Worm (Caenorhabditis elegans) whole organism, L4 larva: ENCODE results near the gene flor-1.

Experiments used
- F37D6.2 ChIP-seq: sonication (generic microtip); optimal IDR thresholded peaks from 2 replicates; lab custom pipeline; 2016; ENCODE audit warnings: mild to moderate bottlenecking, missing genetic modification characterization, missing compliant biosample characterization
- F49E8.2 ChIP-seq: sonication (generic microtip); optimal IDR thresholded peaks from 2 replicates; lab custom pipeline; 2016; ENCODE audit warnings: missing compliant biosample characterization, mild to moderate bottlenecking, missing genetic modification characterization, borderline replicate concordance
- R02D3.7 ChIP-seq: fragments of 150-350 bp; sonication (generic microtip); optimal IDR thresholded peaks from 3 replicates; lab custom pipeline; 2014; ENCODE audit warnings: missing biosample characterization, missing genetic modification characterization
- T20F7.1 ChIP-seq: fragments of 200-800 bp; sonication (Bioruptor generic); optimal IDR thresholded peaks from 2 replicates; lab custom pipeline; 2018; ENCODE audit warnings: mild to moderate bottlenecking, missing genetic modification characterization, missing compliant biosample characterization
- T26A8.4 ChIP-seq: fragments of 200-800 bp; sonication (Bioruptor generic); IDR thresholded peaks from 2 replicates; pipeline ENCODE4 v1.3.6; 2022; ENCODE audit warnings: missing genetic modification characterization, missing compliant biosample characterization
- Y48G9A.11 ChIP-seq: fragments of 200-800 bp; sonication (Bioruptor generic); IDR thresholded peaks from 2 replicates; pipeline ENCODE4 v1.3.6; 2022; ENCODE audit warnings: missing genetic modification reagents, missing genetic modification characterization, missing compliant biosample characterization
- ZK337.2 ChIP-seq: fragments of 200-800 bp; sonication (Bioruptor generic); IDR thresholded peaks from 2 replicates; pipeline ENCODE4 v1.3.6; 2022; ENCODE audit warnings: missing genetic modification reagents, missing genetic modification characterization, missing compliant biosample characterization
- aha-1 ChIP-seq: fragments of 150-350 bp; peaks from one replicate; lab custom pipeline; 2014; ENCODE audit warnings: missing biosample characterization, missing genetic modification characterization
- ama-1 ChIP-seq: fragments of 150-350 bp; optimal IDR thresholded peaks from 2 replicates; lab custom pipeline; 2014; ENCODE audit warnings: inconsistent platforms, mixed read lengths
- arid-1 ChIP-seq: fragments of 200-800 bp; sonication (Bioruptor generic); conservative IDR thresholded peaks from 2 replicates; pipeline ENCODE4 v1.3.6; 2022; ENCODE audit warnings: missing genetic modification reagents, missing genetic modification characterization, missing compliant biosample characterization
- attf-4 ChIP-seq: sonication (generic microtip); optimal IDR thresholded peaks from 3 replicates; lab custom pipeline; 2017; ENCODE audit warnings: missing biosample characterization, missing genetic modification characterization
- ceh-20 ChIP-seq: fragments of 200-800 bp; sonication (Bioruptor generic); IDR thresholded peaks from 2 replicates; pipeline ENCODE4 v1.3.6; 2022; ENCODE audit warnings: missing genetic modification reagents, missing genetic modification characterization, missing compliant biosample characterization
- ceh-28 ChIP-seq: fragments of 150-350 bp; optimal IDR thresholded peaks from 2 replicates; lab custom pipeline; 2014; ENCODE audit warnings: missing biosample characterization, missing genetic modification reagents, missing genetic modification characterization
- ceh-44 ChIP-seq: fragments of 200-800 bp; sonication (Bioruptor generic); IDR thresholded peaks from 2 replicates; pipeline ENCODE4 v1.3.6; 2022; ENCODE audit warnings: missing genetic modification reagents, missing genetic modification characterization, missing compliant biosample characterization
- ces-1 ChIP-seq: fragments of 150-350 bp; sonication (generic microtip); optimal IDR thresholded peaks from 4 replicates; lab custom pipeline; 2014; ENCODE audit warnings: missing biosample characterization, missing genetic modification reagents, missing genetic modification characterization
- cey-2 ChIP-seq: sonication (generic microtip); optimal IDR thresholded peaks from 3 replicates; lab custom pipeline; 2017; ENCODE audit warnings: missing genetic modification characterization, mild to moderate bottlenecking, missing compliant biosample characterization, antibody characterized with exemption, borderline replicate concordance; ENCODE audit not compliant: insufficient read depth
- daf-12 ChIP-seq: fragments of 150-350 bp; optimal IDR thresholded peaks from 2 replicates; lab custom pipeline; 2014; ENCODE audit warnings: missing biosample characterization, missing genetic modification reagents, missing genetic modification characterization
- dmd-6 ChIP-seq: fragments of 200-800 bp; sonication (Bioruptor generic); IDR thresholded peaks from 2 replicates; pipeline ENCODE4 v1.3.6; 2022; ENCODE audit warnings: missing genetic modification reagents, missing genetic modification characterization, missing compliant biosample characterization
- dmd-9 ChIP-seq: fragments of 200-800 bp; sonication (Bioruptor generic); IDR thresholded peaks from 2 replicates; pipeline ENCODE4 v1.3.6; 2022; ENCODE audit warnings: missing genetic modification reagents, missing genetic modification characterization, missing compliant biosample characterization
- dpl-1 ChIP-seq: fragments of 150-350 bp; optimal IDR thresholded peaks from 2 replicates; lab custom pipeline; 2014; ENCODE audit warnings: missing biosample characterization, missing genetic modification reagents, missing genetic modification characterization
- duxl-1 ChIP-seq: sonication (generic microtip); optimal IDR thresholded peaks from 2 replicates; lab custom pipeline; 2016; ENCODE audit warnings: mild to moderate bottlenecking, missing genetic modification characterization, moderate library complexity, missing compliant biosample characterization; ENCODE audit not compliant: poor library complexity
- fkh-10 ChIP-seq: fragments of 150-350 bp; optimal IDR thresholded peaks from 2 replicates; lab custom pipeline; 2014; ENCODE audit warnings: missing biosample characterization, missing genetic modification reagents, missing genetic modification characterization
- hif-1 ChIP-seq, 2 experiments: sonication (generic microtip); optimal IDR thresholded peaks; 2 replicates each; lab custom pipeline; 2016 to 2017; ENCODE audit warnings: missing compliant biosample characterization in 2 of 2, missing genetic modification characterization in 2 of 2, missing genetic modification reagents in 2 of 2, missing genotype in 2 of 2, mild to moderate bottlenecking in 1 of 2
- hlh-11 ChIP-seq: fragments of 200-800 bp; sonication (Bioruptor generic); optimal IDR thresholded peaks from 2 replicates; lab custom pipeline; 2018; ENCODE audit warnings: mild to moderate bottlenecking, missing genetic modification characterization, missing compliant biosample characterization
- hmg-1.1 ChIP-seq: fragments of 200-800 bp; sonication (Bioruptor generic); IDR thresholded peaks from 2 replicates; pipeline ENCODE4 v1.3.6; 2022; ENCODE audit warnings: missing genetic modification reagents, missing genetic modification characterization, missing compliant biosample characterization
- lin-1 ChIP-seq: fragments of 200-800 bp; sonication (Bioruptor generic); IDR thresholded peaks from 2 replicates; pipeline ENCODE4 v1.3.6; 2022; ENCODE audit warnings: missing genetic modification reagents, missing genetic modification characterization, missing compliant biosample characterization
- lin-13 ChIP-seq: fragments of 150-350 bp; optimal IDR thresholded peaks from 2 replicates; lab custom pipeline; 2014; ENCODE audit warnings: missing biosample characterization, missing genetic modification reagents, missing genetic modification characterization
- lin-15B ChIP-seq: fragments of 150-350 bp; sonication (generic microtip); optimal IDR thresholded peaks from 3 replicates; lab custom pipeline; 2014; ENCODE audit warnings: missing biosample characterization, missing genetic modification characterization
- lin-38 ChIP-seq: fragments of 200-800 bp; sonication (Bioruptor generic); IDR thresholded peaks from 2 replicates; pipeline ENCODE4 v1.3.6; 2022; ENCODE audit warnings: missing genetic modification reagents, missing genetic modification characterization, missing compliant biosample characterization
- madf-9 ChIP-seq: fragments of 200-800 bp; sonication (Bioruptor generic); conservative IDR thresholded peaks from 2 replicates; pipeline ENCODE4 v1.3.6; 2022; ENCODE audit warnings: missing genetic modification reagents, missing genetic modification characterization, missing compliant biosample characterization
- mdl-1 ChIP-seq, 2 experiments: fragments of 150-350 bp in 1 of 2; sonication (generic microtip) in 1 of 2; optimal IDR thresholded peaks; 2 replicates each; lab custom pipeline; 2014 to 2017; ENCODE audit warnings: missing biosample characterization in 2 of 2, missing genetic modification characterization in 2 of 2
- mdt-29 ChIP-seq: fragments of 200-800 bp; sonication (Bioruptor generic); IDR thresholded peaks from 2 replicates; pipeline ENCODE4 v1.3.6; 2022; ENCODE audit warnings: missing genetic modification reagents, missing genetic modification characterization, missing compliant biosample characterization
- mes-2 ChIP-seq: sonication (generic microtip); optimal IDR thresholded peaks from 2 replicates; lab custom pipeline; 2016; ENCODE audit warnings: missing genotype, mild to moderate bottlenecking, missing genetic modification characterization, missing compliant biosample characterization; ENCODE audit not compliant: poor library complexity, severe bottlenecking
- mxl-3 ChIP-seq: fragments of 200-800 bp; sonication (Bioruptor generic); optimal IDR thresholded peaks from 2 replicates; lab custom pipeline; 2018; ENCODE audit warnings: mild to moderate bottlenecking, missing genetic modification characterization, missing compliant biosample characterization
- nhr-10 ChIP-seq: fragments of 150-350 bp; optimal IDR thresholded peaks from 2 replicates; lab custom pipeline; 2014; ENCODE audit warnings: missing biosample characterization, missing genetic modification characterization
- nhr-11 ChIP-seq: fragments of 150-350 bp; optimal IDR thresholded peaks from 2 replicates; lab custom pipeline; 2014; ENCODE audit warnings: missing biosample characterization, missing genetic modification characterization
- nhr-28 ChIP-seq: fragments of 150-350 bp; optimal IDR thresholded peaks from 2 replicates; lab custom pipeline; 2014; ENCODE audit warnings: missing biosample characterization, missing genetic modification characterization
- nhr-42 ChIP-seq: fragments of 200-800 bp; sonication (Bioruptor generic); IDR thresholded peaks from 2 replicates; pipeline ENCODE4 v1.3.6; 2022; ENCODE audit warnings: missing genetic modification characterization, missing compliant biosample characterization
- nhr-6 ChIP-seq: fragments of 150-350 bp; optimal IDR thresholded peaks from 2 replicates; lab custom pipeline; 2014; ENCODE audit warnings: missing biosample characterization, missing genetic modification characterization
- pha-4 ChIP-seq, 2 experiments: fragments of 150-350 bp in 1 of 2; fragments of 200-800 bp in 1 of 2; sonication (Bioruptor generic) in 1 of 2; IDR thresholded peaks in 1 of 2; optimal IDR thresholded peaks in 1 of 2; 2 replicates each; pipeline versions ENCODE4 v1.3.6 to Lab custom; 2014 to 2022; ENCODE audit warnings: missing genetic modification characterization in 2 of 2, missing genetic modification reagents in 2 of 2, missing biosample characterization in 1 of 2, missing compliant biosample characterization in 1 of 2
- pqm-1 ChIP-seq: sonication (generic microtip); optimal IDR thresholded peaks from 2 replicates; lab custom pipeline; 2017; ENCODE audit warnings: missing biosample characterization, missing genetic modification characterization
- rbr-2 ChIP-seq: sonication (generic microtip); optimal IDR thresholded peaks from 2 replicates; lab custom pipeline; 2016; ENCODE audit warnings: missing genotype, missing genetic modification characterization, missing compliant biosample characterization
- set-16 ChIP-seq: fragments of 200-800 bp; sonication (Bioruptor generic); IDR thresholded peaks from 2 replicates; pipeline ENCODE4 v1.3.6; 2022; ENCODE audit warnings: missing genetic modification reagents, missing genetic modification characterization, missing compliant biosample characterization
- spr-1 ChIP-seq: sonication (generic microtip); optimal IDR thresholded peaks from 2 replicates; lab custom pipeline; 2016; ENCODE audit warnings: mild to moderate bottlenecking, missing genetic modification characterization, missing compliant biosample characterization
- tag-97 ChIP-seq: fragments of 200-800 bp; sonication (Bioruptor generic); IDR thresholded peaks from 2 replicates; pipeline ENCODE4 v1.3.6; 2022; ENCODE audit warnings: missing genetic modification characterization, missing compliant biosample characterization
- unc-130 ChIP-seq: sonication (generic microtip); optimal IDR thresholded peaks from 2 replicates; lab custom pipeline; 2016; ENCODE audit warnings: missing genetic modification reagents, missing genetic modification characterization, missing compliant biosample characterization
- vab-7 ChIP-seq: fragments of 200-800 bp; sonication (Bioruptor generic); IDR thresholded peaks from 2 replicates; pipeline ENCODE4 v1.3.6; 2022; ENCODE audit warnings: missing genetic modification reagents, missing genetic modification characterization, missing compliant biosample characterization
- zfp-3 ChIP-seq: fragments of 200-800 bp; sonication (Bioruptor generic); conservative IDR thresholded peaks from 2 replicates; pipeline ENCODE4 v1.3.6; 2022; ENCODE audit warnings: missing genetic modification reagents, missing genetic modification characterization, missing compliant biosample characterization
- ztf-7 ChIP-seq: fragments of 150-350 bp; optimal IDR thresholded peaks from 2 replicates; lab custom pipeline; 2014; ENCODE audit warnings: missing biosample characterization, missing genetic modification characterization

The flor-1 gene

ce11 chrV:15085335-15085800, 34.0 kb downstream of the flor-1 start, which contains the start of the genes ahsa-1 and C01G10.7:
TSS of gene ahsa-1 (minus strand) at chrV:15085385.
TSS of gene C01G10.7 (plus strand) at chrV:15085747.
- TF ChIP-seq mdt-29 (GFP tag; lab: Robert Waterston, UW) = peak; percentile 52; the same call in 1 of the 2 replicates
- TF ChIP-seq lin-15B (tag; lab: Kevin White, UChicago) = peak; percentile 91
- TF ChIP-seq R02D3.7 (tag; lab: Kevin White, UChicago) = peak; percentile 89
- peak; percentile 59; the same call in 1 of the 2 replicates for TF ChIP-seq T26A8.4
- TF ChIP-seq F49E8.2 (tag; lab: Kevin White, UChicago) = peak; percentile 56
- TF ChIP-seq ama-1 (lab: Kevin White, UChicago) = no peak
- TF ChIP-seq cey-2 (tag; lab: Kevin White, UChicago) = no peak
- TF ChIP-seq mxl-3 (GFP tag; lab: Kevin White, UChicago) = peak; percentile 19
- TF ChIP-seq ztf-7 = peak; percentile 40
- no peak for TF ChIP-seq ceh-28
- TF ChIP-seq daf-12 (tag; lab: Kevin White, UChicago) = no peak
- TF ChIP-seq attf-4 (tag; lab: Kevin White, UChicago) = no peak
- peak; percentile 80 for TF ChIP-seq fkh-10
- peak; percentile 86 for TF ChIP-seq dmd-6
- TF ChIP-seq T20F7.1 (GFP tag; lab: Kevin White, UChicago) = peak; percentile 87
- TF ChIP-seq lin-1 (GFP tag; lab: Robert Waterston, UW) = no peak
- TF ChIP-seq duxl-1 = peak; percentile 72
- TF ChIP-seq madf-9 (GFP tag; lab: Robert Waterston, UW) = peak; percentile 75
- peak; percentile 64 for TF ChIP-seq nhr-28 (tag; lab: Kevin White, UChicago)
- TF ChIP-seq pqm-1 = peak; percentile 72
- peak; percentile 72; the same call in 1 of the 2 replicates for TF ChIP-seq ceh-44
- TF ChIP-seq tag-97 = 0 out of 2 replicates have a peak, but pooled peaks have one; percentile 12
- peak; percentile 79 for TF ChIP-seq hmg-1.1 (GFP tag; lab: Robert Waterston, UW)
- TF ChIP-seq nhr-10 = peak; percentile 8
- peak; percentile 87 for TF ChIP-seq rbr-2 (tag; lab: Kevin White, UChicago)
- peak; percentile 98 for TF ChIP-seq aha-1 (tag; lab: Kevin White, UChicago)
- peak; percentile 60 to 98 for TF ChIP-seq hif-1 (tag; optimal IDR thresholded peaks at IDR 0.05; lab: Kevin White, UChicago)
- TF ChIP-seq mdl-1 (tag; optimal IDR thresholded peaks at IDR 0.05; lab: Kevin White, UChicago) = peak in 1 of 2 experiments; percentile 13
- TF ChIP-seq set-16 (GFP tag; lab: Robert Waterston, UW) = no peak
- TF ChIP-seq ZK337.2 (GFP tag; lab: Robert Waterston, UW) = peak; percentile 91
- TF ChIP-seq Y48G9A.11 (GFP tag; lab: Robert Waterston, UW) = peak; percentile 82
- peak; percentile 46 for TF ChIP-seq spr-1
- peak; percentile 67; the same call in 1 of the 2 replicates for TF ChIP-seq ceh-20
- peak; percentile 54; the same call in 1 of the 2 replicates for TF ChIP-seq pha-4 (GFP tag; IDR thresholded peaks at IDR 0.05; lab: Robert Waterston, UW)
- peak; percentile 97 for TF ChIP-seq pha-4 (tag; optimal IDR thresholded peaks at IDR 0.05; lab: Kevin White, UChicago)
- peak; percentile 86 for TF ChIP-seq lin-13
- TF ChIP-seq arid-1 (GFP tag; lab: Robert Waterston, UW) = 0 out of 2 replicates have a peak, but pooled peaks have one; percentile 46
- peak; percentile 70 for TF ChIP-seq F37D6.2 (tag; lab: Kevin White, UChicago)
- TF ChIP-seq zfp-3 (GFP tag; lab: Robert Waterston, UW) = 0 out of 2 replicates have a peak, but pooled peaks have one; percentile 32
- peak; percentile 99 for TF ChIP-seq nhr-6 (tag; lab: Kevin White, UChicago)
- TF ChIP-seq dmd-9 (GFP tag; lab: Robert Waterston, UW) = peak; percentile 86
- TF ChIP-seq unc-130 (GFP tag; lab: Kevin White, UChicago) = peak; percentile 98
- peak; percentile 60 for TF ChIP-seq ces-1
- peak; percentile 84 for TF ChIP-seq dpl-1 (GFP tag; lab: Kevin White, UChicago)
- TF ChIP-seq nhr-11 = peak; percentile 66
- peak; percentile 99 for TF ChIP-seq mes-2 (tag; lab: Kevin White, UChicago)
- TF ChIP-seq lin-38 = peak; percentile 99
- peak; percentile 49; the same call in 1 of the 2 replicates for TF ChIP-seq vab-7
- peak; percentile 46; the same call in 1 of the 2 replicates for TF ChIP-seq nhr-42 (GFP tag; lab: Robert Waterston, UW)
- peak; percentile 74 for TF ChIP-seq hlh-11
